Worm (Caenorhabditis elegans) whole organism, young adult: ENCODE measurements around the gene Y37H2A.1.

Source experiments
- B0019.2 ChIP-seq: fragments of 200-800 bp; sonication (Bioruptor generic); conservative IDR thresholded peaks from 2 replicates; pipeline ENCODE4 v1.3.6; 2022; ENCODE audit warnings: missing genetic modification reagents, missing genetic modification characterization, missing compliant biosample characterization
- C06A6.2 ChIP-seq: fragments of 200-800 bp; sonication (Bioruptor generic); conservative IDR thresholded peaks from 2 replicates; pipeline ENCODE4 v1.3.6; 2022; ENCODE audit warnings: missing genetic modification characterization, missing compliant biosample characterization
- F22D6.2 ChIP-seq: sonication (generic microtip); optimal IDR thresholded peaks from 2 replicates; lab custom pipeline; 2016; ENCODE audit warnings: mild to moderate bottlenecking, missing genetic modification characterization, missing compliant biosample characterization
- F39B2.1 ChIP-seq: fragments of 200-800 bp; sonication (Bioruptor generic); IDR thresholded peaks from 2 replicates; pipeline ENCODE4 v1.3.6; 2022; ENCODE audit warnings: missing genetic modification reagents, missing genetic modification characterization, missing compliant biosample characterization
- F49E8.2 ChIP-seq: sonication (generic microtip); optimal IDR thresholded peaks from 3 replicates; lab custom pipeline; 2017; ENCODE audit warnings: missing genetic modification characterization, mild to moderate bottlenecking, missing compliant biosample characterization, antibody characterized with exemption, moderate library complexity; ENCODE audit not compliant: insufficient read depth
- F57A8.1 ChIP-seq: fragments of 200-800 bp; sonication (Bioruptor generic); optimal IDR thresholded peaks from 2 replicates; lab custom pipeline; 2018; ENCODE audit warnings: mild to moderate bottlenecking, missing genetic modification characterization, moderate library complexity, missing compliant biosample characterization
- K11D2.4 ChIP-seq: fragments of 200-800 bp; sonication (Bioruptor generic); IDR thresholded peaks from 2 replicates; pipeline ENCODE4 v1.3.6; 2022; ENCODE audit warnings: missing genetic modification reagents, missing genetic modification characterization, missing compliant biosample characterization
- T07F8.4 ChIP-seq: sonication (generic microtip); optimal IDR thresholded peaks from 2 replicates; lab custom pipeline; 2016; ENCODE audit warnings: mild to moderate bottlenecking, missing genetic modification characterization, moderate library complexity, missing compliant biosample characterization
- Y53F4B.3 ChIP-seq: fragments of 200-800 bp; sonication (Bioruptor generic); IDR thresholded peaks from 2 replicates; pipeline ENCODE4 v1.3.6; 2022; ENCODE audit warnings: missing genetic modification reagents, missing genetic modification characterization, missing compliant biosample characterization
- Y56A3A.18 ChIP-seq: fragments of 200-800 bp; sonication (Bioruptor generic); IDR thresholded peaks from 2 replicates; pipeline ENCODE4 v1.3.6; 2022; ENCODE audit warnings: missing genetic modification reagents, missing genetic modification characterization, missing compliant biosample characterization
- Y95B8A.8 ChIP-seq: fragments of 200-800 bp; sonication (Bioruptor generic); IDR thresholded peaks from 2 replicates; pipeline ENCODE4 v1.3.6; 2022; ENCODE audit warnings: missing genetic modification reagents, missing genetic modification characterization, missing compliant biosample characterization
- akir-1 ChIP-seq: fragments of 200-800 bp; sonication (Bioruptor generic); optimal IDR thresholded peaks from 2 replicates; lab custom pipeline; 2018; ENCODE audit warnings: mild to moderate bottlenecking, missing genetic modification characterization, moderate library complexity, missing compliant biosample characterization
- ama-1 ChIP-seq, 3 experiments: fragments of 150-350 bp in 1 of 3; sonication (generic microtip) in 2 of 3; optimal IDR thresholded peaks; 2 replicates each; lab custom pipeline; 2014 to 2018; ENCODE audit warnings: missing biosample characterization in 2 of 3, missing genetic modification characterization in 2 of 3, missing genetic modification reagents in 2 of 3
- attf-5 ChIP-seq: fragments of 200-800 bp; sonication (Bioruptor generic); optimal IDR thresholded peaks from 2 replicates; lab custom pipeline; 2018; ENCODE audit warnings: mild to moderate bottlenecking, missing genetic modification characterization, missing compliant biosample characterization
- attf-6 ChIP-seq: fragments of 200-800 bp; sonication (Bioruptor generic); IDR thresholded peaks from 2 replicates; pipeline ENCODE4 v1.3.6; 2022; ENCODE audit warnings: missing genetic modification reagents, missing genetic modification characterization, missing compliant biosample characterization
- bed-2 ChIP-seq: fragments of 200-800 bp; sonication (Bioruptor generic); IDR thresholded peaks from 2 replicates; pipeline ENCODE4 v1.3.6; 2022; ENCODE audit warnings: missing genetic modification reagents, missing genetic modification characterization, missing compliant biosample characterization
- cebp-1 ChIP-seq, 2 experiments: fragments of 200-800 bp in 1 of 2; sonication (Bioruptor generic) in 1 of 2; sonication (generic microtip) in 1 of 2; IDR thresholded peaks in 1 of 2; optimal IDR thresholded peaks in 1 of 2; 2 replicates each; pipeline versions ENCODE4 v1.3.6 to Lab custom; 2017 to 2022; ENCODE audit warnings: missing compliant biosample characterization in 2 of 2, missing genetic modification characterization in 2 of 2, mild to moderate bottlenecking in 1 of 2, missing genetic modification reagents in 1 of 2, moderate library complexity in 1 of 2
- ceh-79 ChIP-seq: sonication (generic microtip); optimal IDR thresholded peaks from 2 replicates; lab custom pipeline; 2017; ENCODE audit warnings: mild to moderate bottlenecking, missing genetic modification characterization, missing compliant biosample characterization
- efl-1 ChIP-seq: fragments of 150-350 bp; optimal IDR thresholded peaks from 2 replicates; lab custom pipeline; 2014; ENCODE audit warnings: missing biosample characterization, missing genetic modification reagents, missing genetic modification characterization
- egl-44 ChIP-seq: fragments of 200-800 bp; sonication (Bioruptor generic); IDR thresholded peaks from 2 replicates; pipeline ENCODE4 v1.3.6; 2022; ENCODE audit warnings: missing genetic modification reagents, missing genetic modification characterization, missing compliant biosample characterization
- egrh-3 ChIP-seq: fragments of 200-800 bp; sonication (Bioruptor generic); IDR thresholded peaks from 2 replicates; pipeline ENCODE4 v1.3.6; 2022; ENCODE audit warnings: missing genetic modification reagents, missing genetic modification characterization, missing compliant biosample characterization
- ets-4 ChIP-seq: fragments of 200-800 bp; sonication (Bioruptor generic); optimal IDR thresholded peaks from 2 replicates; lab custom pipeline; 2018; ENCODE audit warnings: mild to moderate bottlenecking, missing genetic modification characterization, missing compliant biosample characterization
- him-1 ChIP-seq: sonication (generic microtip); optimal IDR thresholded peaks from 2 replicates; lab custom pipeline; 2016; ENCODE audit warnings: missing genotype, missing genetic modification reagents, missing genetic modification characterization, missing compliant biosample characterization
- hlh-12 ChIP-seq: sonication (generic microtip); optimal IDR thresholded peaks from 2 replicates; lab custom pipeline; 2016; ENCODE audit warnings: missing genetic modification characterization, missing compliant biosample characterization
- hmg-1.2 ChIP-seq: fragments of 200-800 bp; sonication (Bioruptor generic); IDR thresholded peaks from 2 replicates; pipeline ENCODE4 v1.3.6; 2022; ENCODE audit warnings: missing genetic modification reagents, missing genetic modification characterization, missing compliant biosample characterization
- lag-1 ChIP-seq: fragments of 200-800 bp; sonication (Bioruptor generic); IDR thresholded peaks from 2 replicates; pipeline ENCODE4 v1.3.6; 2022; ENCODE audit warnings: missing genetic modification reagents, missing genetic modification characterization, missing compliant biosample characterization
- let-526 ChIP-seq: fragments of 200-800 bp; sonication (Bioruptor generic); IDR thresholded peaks from 2 replicates; pipeline ENCODE4 v1.3.6; 2022; ENCODE audit warnings: missing genetic modification reagents, missing genetic modification characterization, missing compliant biosample characterization
- lsl-1 ChIP-seq: fragments of 200-800 bp; sonication (Bioruptor generic); optimal IDR thresholded peaks from 2 replicates; lab custom pipeline; 2018; ENCODE audit warnings: mild to moderate bottlenecking, missing genetic modification characterization, moderate library complexity, missing compliant biosample characterization
- madf-10 ChIP-seq: sonication (generic microtip); optimal IDR thresholded peaks from 2 replicates; lab custom pipeline; 2016; ENCODE audit warnings: mild to moderate bottlenecking, missing genetic modification characterization, missing compliant biosample characterization
- mcd-1 ChIP-seq: fragments of 200-800 bp; sonication (Bioruptor generic); IDR thresholded peaks from 2 replicates; pipeline ENCODE4 v1.3.6; 2022; ENCODE audit warnings: missing genetic modification reagents, missing genetic modification characterization, missing compliant biosample characterization
- nfya-1 ChIP-seq: sonication (generic microtip); optimal IDR thresholded peaks from 2 replicates; lab custom pipeline; 2017; ENCODE audit warnings: antibody characterized with exemption, missing compliant biosample characterization, missing genetic modification characterization, borderline replicate concordance; ENCODE audit not compliant: insufficient read depth
- nfya-2 ChIP-seq: fragments of 200-800 bp; sonication (Bioruptor generic); IDR thresholded peaks from 2 replicates; pipeline ENCODE4 v1.3.6; 2022; ENCODE audit warnings: missing genetic modification reagents, missing genetic modification characterization, missing compliant biosample characterization
- rpc-1 ChIP-seq, 2 experiments: fragments of 150-350 bp in 1 of 2; sonication (generic microtip) in 1 of 2; optimal IDR thresholded peaks; 2 replicates each; lab custom pipeline; 2014 to 2018; ENCODE audit warnings: missing biosample characterization in 1 of 2, missing genetic modification characterization in 1 of 2, missing genetic modification reagents in 1 of 2, missing genotype in 1 of 2
- snpc-1.3 ChIP-seq: sonication (generic microtip); optimal IDR thresholded peaks from 2 replicates; lab custom pipeline; 2017; ENCODE audit warnings: missing genetic modification characterization, mild to moderate bottlenecking, missing compliant biosample characterization, antibody characterized with exemption, moderate library complexity, missing genotype, missing genetic modification reagents; ENCODE audit not compliant: insufficient read depth
- snpc-4 ChIP-seq, 5 experiments: fragments of 150-350 bp in 1 of 5; sonication (generic microtip) in 4 of 5; optimal IDR thresholded peaks; 2 replicates each; lab custom pipeline; 2014 to 2018; ENCODE audit warnings: missing genetic modification characterization in 5 of 5, missing biosample characterization in 3 of 5, antibody characterized with exemption in 2 of 5, mild to moderate bottlenecking in 2 of 5, missing compliant biosample characterization in 2 of 5, missing genotype in 2 of 5, moderate library complexity in 2 of 5, missing genetic modification reagents in 1 of 5
- unc-130 ChIP-seq: sonication (generic microtip); optimal IDR thresholded peaks from 2 replicates; lab custom pipeline; 2016; ENCODE audit warnings: missing genetic modification reagents, missing genetic modification characterization, missing compliant biosample characterization
- unc-62 ChIP-seq: fragments of 150-350 bp; optimal IDR thresholded peaks from 2 replicates; lab custom pipeline; 2014; ENCODE audit warnings: missing biosample characterization, missing genetic modification reagents, missing genetic modification characterization
- zim-3 ChIP-seq: sonication (generic microtip); optimal IDR thresholded peaks from 2 replicates; lab custom pipeline; 2017; ENCODE audit warnings: mild to moderate bottlenecking, missing genetic modification characterization, moderate library complexity, missing compliant biosample characterization
- ztf-18 ChIP-seq: sonication (generic microtip); optimal IDR thresholded peaks from 2 replicates; lab custom pipeline; 2016; ENCODE audit warnings: missing genotype, mild to moderate bottlenecking, missing genetic modification characterization, missing compliant biosample characterization
- ztf-25 ChIP-seq: fragments of 200-800 bp; sonication (Bioruptor generic); IDR thresholded peaks from 2 replicates; pipeline ENCODE4 v1.3.6; 2022; ENCODE audit warnings: missing genetic modification reagents, missing genetic modification characterization, missing compliant biosample characterization
- ztf-26 ChIP-seq: sonication (generic microtip); optimal IDR thresholded peaks from 2 replicates; lab custom pipeline; 2017; ENCODE audit warnings: missing genetic modification characterization, missing compliant biosample characterization
- ztf-6 ChIP-seq: fragments of 200-800 bp; sonication (Bioruptor generic); IDR thresholded peaks from 2 replicates; pipeline ENCODE4 v1.3.6; 2022; ENCODE audit warnings: missing genetic modification reagents, missing genetic modification characterization, missing compliant biosample characterization

Y37H2A.1 gene

ce11 chrV:18115054-18115453 is 7.0 kb downstream of the Y37H2A.1 start:
- TF ChIP-seq cebp-1 (GFP tag; IDR thresholded peaks at IDR 0.05; lab: Robert Waterston, UW) (peak; percentile 93), cebp-1 (tag; optimal IDR thresholded peaks at IDR 0.05; lab: Kevin White, UChicago) (peak; percentile 90), mcd-1 (GFP tag; lab: Robert Waterston, UW) (peak; percentile 83), attf-5 (GFP tag; lab: Kevin White, UChicago) (peak; percentile 13)

- TF ChIP-seq C06A6.2 (GFP tag; lab: Robert Waterston, UW): no peak
- no peak for TF ChIP-seq ztf-6 (GFP tag; lab: Robert Waterston, UW)
- TF ChIP-seq F39B2.1 (GFP tag; lab: Robert Waterston, UW): no peak
- TF ChIP-seq ztf-18 (tag; lab: Kevin White, UChicago): no peak
- TF ChIP-seq unc-62 (GFP tag; lab: Kevin White, UChicago): no peak
- TF ChIP-seq ztf-25 (GFP tag; lab: Robert Waterston, UW): no peak
- TF ChIP-seq zim-3 (tag; lab: Kevin White, UChicago): no peak
- TF ChIP-seq ama-1 (optimal IDR thresholded peaks at IDR 0.05; lab: Kevin White, UChicago): no peak
- no peak for TF ChIP-seq ama-1 (GFP tag; optimal IDR thresholded peaks at IDR 0.05; lab: Kevin White, UChicago)
- TF ChIP-seq ztf-26: no peak
- no peak for TF ChIP-seq K11D2.4 (GFP tag; lab: Robert Waterston, UW)
- TF ChIP-seq egl-44 (GFP tag; lab: Robert Waterston, UW): no peak
- no peak for TF ChIP-seq snpc-4 (GFP tag; optimal IDR thresholded peaks at IDR 0.05; lab: Kevin White, UChicago)
- no peak for TF ChIP-seq snpc-4 (tag; optimal IDR thresholded peaks at IDR 0.05; lab: Kevin White, UChicago)
- TF ChIP-seq lag-1 (GFP tag; lab: Robert Waterston, UW): no peak
- TF ChIP-seq ets-4 (GFP tag; lab: Kevin White, UChicago): no peak
- TF ChIP-seq unc-130: no peak
- TF ChIP-seq Y95B8A.8: no peak
Measured at ce11 chrV:18123639-18124038, 15.6 kb downstream of the Y37H2A.1 start, which contains the start of gene fbxa-107. fbxa-107 (plus strand) TSS chrV:18123939.

- no peak for TF ChIP-seq let-526 (GFP tag; lab: Robert Waterston, UW)
- no peak for TF ChIP-seq ztf-25 (GFP tag; lab: Robert Waterston, UW)
- no peak for TF ChIP-seq F39B2.1 (GFP tag; lab: Robert Waterston, UW)
- TF ChIP-seq hmg-1.2 (GFP tag; lab: Robert Waterston, UW): no peak
- no peak for TF ChIP-seq Y56A3A.18 (GFP tag; lab: Robert Waterston, UW)
- no peak for TF ChIP-seq T07F8.4 (tag; lab: Kevin White, UChicago)
- TF ChIP-seq him-1 (tag; lab: Kevin White, UChicago): no peak
- TF ChIP-seq attf-6: no peak
- TF ChIP-seq F57A8.1 (GFP tag; lab: Kevin White, UChicago): no peak
- TF ChIP-seq efl-1 (GFP tag; lab: Kevin White, UChicago): no peak
- no peak for TF ChIP-seq rpc-1 (optimal IDR thresholded peaks at IDR 0.05; lab: Kevin White, UChicago)
- TF ChIP-seq rpc-1 (tag; optimal IDR thresholded peaks at IDR 0.05; lab: Kevin White, UChicago): no peak
- no peak for TF ChIP-seq Y95B8A.8
- no peak for TF ChIP-seq hlh-12 (tag; lab: Kevin White, UChicago)
Measured at ce11 chrV:18125075-18125474, 17.0 kb downstream of the Y37H2A.1 start, which contains the start of gene fbxa-210. fbxa-210 (plus strand) TSS chrV:18125375.

ce11 chrV:18127192-18127591 is 19.1 kb downstream of the Y37H2A.1 start, which contains the start of gene fbxa-211:
fbxa-211 (plus strand) TSS chrV:18127519.
- TF ChIP-seq Y53F4B.3 (GFP tag; lab: Robert Waterston, UW): no peak
- no peak for TF ChIP-seq B0019.2 (GFP tag; lab: Robert Waterston, UW)
- no peak for TF ChIP-seq unc-130
- peak; percentile 32 for TF ChIP-seq snpc-1.3 (tag; lab: Kevin White, UChicago)
- no peak for TF ChIP-seq nfya-2
- TF ChIP-seq Y95B8A.8: no peak
- no peak for TF ChIP-seq akir-1 (GFP tag; lab: Kevin White, UChicago)
- TF ChIP-seq F49E8.2 (tag; lab: Kevin White, UChicago): peak; percentile 43
- no peak for TF ChIP-seq nfya-1 (tag; lab: Kevin White, UChicago)
- TF ChIP-seq F22D6.2: no peak
- peak; percentile 71 for TF ChIP-seq lsl-1 (GFP tag; lab: Kevin White, UChicago)
- TF ChIP-seq bed-2: no peak
- no peak for TF ChIP-seq madf-10 (tag; lab: Kevin White, UChicago)
- no peak for TF ChIP-seq egrh-3 (GFP tag; lab: Robert Waterston, UW)
- no peak for TF ChIP-seq ceh-79 (tag; lab: Kevin White, UChicago)
